Fruit fly (Drosophila melanogaster) S2 (cell line): ENCODE results near the gene CG14563.

Source experiments
- CG8478 ChIP-seq: fragments of >200 bp; optimal IDR thresholded peaks from 2 replicates; lab custom pipeline; 2018
- CTCF ChIP-seq, 2 experiments: fragments of >200 bp; optimal IDR thresholded peaks; 2 replicates each; lab custom pipeline; 2018

- no peak for TF ChIP-seq CG8478
- no peak for TF ChIP-seq CTCF (optimal IDR thresholded peaks at IDR 0.05; lab: Kevin White, UChicago)
Measured at dm6 chr3L:21883619-21884015, 41.4 kb upstream of the CG14563 start.
